Worm (Caenorhabditis elegans) whole organism, L4/young adult: Measurements from ENCODE around the gene sod-1.

Experiments
- dao-5 ChIP-seq: sonication (generic microtip); optimal IDR thresholded peaks from 2 replicates; lab custom pipeline; 2016; ENCODE audit warnings: missing genotype, missing genetic modification characterization, moderate library complexity, missing compliant biosample characterization
- him-1 ChIP-seq: sonication (generic microtip); optimal IDR thresholded peaks from 2 replicates; lab custom pipeline; 2016; ENCODE audit warnings: missing genotype, missing genetic modification reagents, missing genetic modification characterization, missing compliant biosample characterization

ce11 chrII:6923792-6924191 is 49.9 kb downstream of the sod-1 start:
- TF ChIP-seq him-1 (tag; lab: Kevin White, UChicago) (no peak), dao-5 (tag; lab: Kevin White, UChicago) (no peak)
